Worm (Caenorhabditis elegans): ENCODE data around the gene nhr-96.

ce11 chrV:2191122-2191521 is 42.2 kb upstream of the nhr-96 start, which contains the start of gene srbc-42:
- TF ChIP-seq W03F9.2 (tag; optimal IDR thresholded peaks at IDR 0.05) (no peak), dao-5 (tag; optimal IDR thresholded peaks at IDR 0.05) (no peak), him-1 (tag; optimal IDR thresholded peaks at IDR 0.05) (no peak)
